Fruit fly (Drosophila melanogaster): Measurements from ENCODE around the gene CadN2.

DNA sequence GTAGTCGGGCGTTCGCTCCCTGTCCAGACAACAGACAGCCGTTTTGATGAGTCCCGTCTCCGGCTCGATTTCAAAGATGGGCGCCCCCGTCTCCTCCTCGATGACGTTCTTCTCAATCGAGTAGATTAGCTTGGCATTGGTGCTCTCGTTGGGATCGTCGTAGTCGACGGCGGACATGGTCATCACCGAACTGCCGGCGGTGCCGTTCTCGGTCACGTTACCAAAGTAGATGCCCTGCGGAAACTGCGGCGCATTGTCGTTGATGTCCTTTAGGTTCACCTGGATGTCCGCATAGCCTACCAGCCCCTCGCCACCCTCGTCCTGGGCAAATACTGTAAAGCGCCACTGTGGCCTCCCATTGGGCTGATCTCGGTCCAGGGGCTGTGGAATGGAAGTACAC, 71.9 kb downstream of the CadN2 start:
- TF ChIP-seq bab1 (GFP tag; optimal IDR thresholded peaks at IDR 0.05) (no peak), CG7045 (GFP tag; optimal IDR thresholded peaks at IDR 0.05) (no peak), Clk (GFP tag; optimal IDR thresholded peaks at IDR 0.05) (no peak), CG5204 (GFP tag; optimal IDR thresholded peaks at IDR 0.05) (no peak)

Measured in whole organism, adult.